Worm (Caenorhabditis elegans): Measurements from ENCODE around the gene T03D3.5.

T03D3.5 gene

DNA sequence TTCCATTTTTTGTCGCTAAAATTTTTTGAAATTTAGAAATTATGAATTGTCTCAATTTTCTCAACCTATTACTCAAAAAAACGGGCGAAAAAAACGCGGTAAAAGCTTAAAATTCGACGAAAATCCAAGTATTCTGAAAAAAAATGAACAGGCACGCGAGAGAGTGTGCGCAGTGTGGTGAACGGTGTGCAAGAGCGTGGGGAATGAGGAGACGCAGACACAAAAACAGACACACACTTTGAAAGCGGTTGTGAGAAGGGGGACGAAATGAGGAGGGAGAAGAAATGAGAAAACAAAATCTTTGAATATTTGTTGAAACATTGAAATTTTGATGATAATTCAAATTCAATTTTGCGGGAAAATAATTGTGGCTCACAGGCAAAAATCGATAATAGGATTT lies at the start of gene T03D3.5:
Gene T03D3.5 (minus strand): TSS at position 21 of the 400 bp plus-strand sequence.
- TF ChIP-seq lin-39 (tag; optimal IDR thresholded peaks at IDR 0.05) = no peak
- TF ChIP-seq peb-1 (tag; optimal IDR thresholded peaks at IDR 0.05) = no peak
- no peak for TF ChIP-seq nhr-25 (tag; optimal IDR thresholded peaks at IDR 0.05)
- TF ChIP-seq mab-5 (tag; optimal IDR thresholded peaks at IDR 0.05) = no peak
- TF ChIP-seq ZK546.5 (tag; optimal IDR thresholded peaks at IDR 0.05) = no peak
- TF ChIP-seq fos-1 (tag; optimal IDR thresholded peaks at IDR 0.05) = no peak
- TF ChIP-seq R02D3.7 (tag; optimal IDR thresholded peaks at IDR 0.05) = no peak
- no peak for TF ChIP-seq snpc-4 (tag; optimal IDR thresholded peaks at IDR 0.05)
- no peak for TF ChIP-seq nhr-6 (tag; optimal IDR thresholded peaks at IDR 0.05)
- no peak for TF ChIP-seq unc-39 (tag; optimal IDR thresholded peaks at IDR 0.05)
- TF ChIP-seq lin-13 (GFP tag; optimal IDR thresholded peaks at IDR 0.05) = no peak
- no peak for TF ChIP-seq nhr-237 (tag; optimal IDR thresholded peaks at IDR 0.05)
- no peak for TF ChIP-seq blmp-1 (tag; optimal IDR thresholded peaks at IDR 0.05; ENCODE audit: insufficient read depth)
- TF ChIP-seq aly-2 (tag; optimal IDR thresholded peaks at IDR 0.05) = no peak
- TF ChIP-seq unc-55 (GFP tag; optimal IDR thresholded peaks at IDR 0.05) = no peak

ce11 chrV:2876188-2876831 lies 49.7 kb upstream of the T03D3.5 start:
- TF ChIP-seq sma-9 (GFP tag; optimal IDR thresholded peaks at IDR 0.05) (no peak), sma-9 (tag; optimal IDR thresholded peaks at IDR 0.05) (no peak), nhr-6 (tag; optimal IDR thresholded peaks at IDR 0.05) (no peak), skn-1 (tag; optimal IDR thresholded peaks at IDR 0.05) (no peak), alr-1 (tag; optimal IDR thresholded peaks at IDR 0.05) (no peak), ceh-16 (tag; optimal IDR thresholded peaks at IDR 0.05) (no peak), ztf-4 (tag; optimal IDR thresholded peaks at IDR 0.05) (no peak), blmp-1 (tag; optimal IDR thresholded peaks at IDR 0.05; ENCODE audit: insufficient read depth) (no peak)

DNA sequence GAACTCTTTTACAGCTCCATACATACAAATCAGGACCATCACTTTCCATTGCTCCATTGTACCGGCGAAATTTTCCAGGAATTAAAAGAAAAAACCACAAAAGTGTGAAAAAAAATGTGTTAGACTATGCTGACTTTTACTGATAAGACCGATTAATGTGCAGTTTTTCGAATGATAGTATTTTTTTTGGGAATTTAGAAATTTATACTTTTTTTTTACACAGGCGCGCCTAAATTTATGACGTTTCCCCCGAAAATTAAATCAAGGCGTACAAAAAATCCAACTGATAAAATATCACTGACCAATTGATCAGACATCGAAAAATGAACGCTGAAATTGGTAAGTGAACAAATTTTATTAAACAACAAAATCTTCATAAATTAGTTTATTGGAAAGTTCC lies 48.8 kb upstream of the T03D3.5 start, which contains the start of gene folt-2:
Gene folt-2 (minus strand): TSS at position 179 of the 400 bp plus-strand sequence.
- TF ChIP-seq elt-3 (tag; optimal IDR thresholded peaks at IDR 0.05) (no peak), fos-1 (tag; optimal IDR thresholded peaks at IDR 0.05) (peak; percentile 60), nhr-6 (tag; optimal IDR thresholded peaks at IDR 0.05) (no peak), nhr-237 (tag; optimal IDR thresholded peaks at IDR 0.05) (no peak)

ce11 chrV:2872947-2873346 lies 46.3 kb upstream of the T03D3.5 start:
- TF ChIP-seq lin-13 (GFP tag; optimal IDR thresholded peaks at IDR 0.05) = no peak
- no peak for TF ChIP-seq lin-39 (tag; optimal IDR thresholded peaks at IDR 0.05)
- TF ChIP-seq unc-62 (GFP tag; optimal IDR thresholded peaks at IDR 0.05) = no peak
- no peak for TF ChIP-seq ZK546.5 (tag; optimal IDR thresholded peaks at IDR 0.05)
- TF ChIP-seq nhr-237 (tag; optimal IDR thresholded peaks at IDR 0.05) = no peak
- TF ChIP-seq elt-1 (tag; optimal IDR thresholded peaks at IDR 0.05) = no peak
- TF ChIP-seq elt-3 (tag; optimal IDR thresholded peaks at IDR 0.05) = no peak
- no peak for TF ChIP-seq nhr-23 (tag; optimal IDR thresholded peaks at IDR 0.05)
- no peak for TF ChIP-seq crh-2 (tag; optimal IDR thresholded peaks at IDR 0.05)
- TF ChIP-seq nhr-11 (tag; optimal IDR thresholded peaks at IDR 0.05) = no peak
- TF ChIP-seq ceh-82 (tag; optimal IDR thresholded peaks at IDR 0.05) = no peak
- no peak for TF ChIP-seq lin-11 (tag; optimal IDR thresholded peaks at IDR 0.05)
- TF ChIP-seq F13H6.1 (tag; optimal IDR thresholded peaks at IDR 0.05) = no peak
- no peak for TF ChIP-seq fos-1 (tag; optimal IDR thresholded peaks at IDR 0.05)

DNA sequence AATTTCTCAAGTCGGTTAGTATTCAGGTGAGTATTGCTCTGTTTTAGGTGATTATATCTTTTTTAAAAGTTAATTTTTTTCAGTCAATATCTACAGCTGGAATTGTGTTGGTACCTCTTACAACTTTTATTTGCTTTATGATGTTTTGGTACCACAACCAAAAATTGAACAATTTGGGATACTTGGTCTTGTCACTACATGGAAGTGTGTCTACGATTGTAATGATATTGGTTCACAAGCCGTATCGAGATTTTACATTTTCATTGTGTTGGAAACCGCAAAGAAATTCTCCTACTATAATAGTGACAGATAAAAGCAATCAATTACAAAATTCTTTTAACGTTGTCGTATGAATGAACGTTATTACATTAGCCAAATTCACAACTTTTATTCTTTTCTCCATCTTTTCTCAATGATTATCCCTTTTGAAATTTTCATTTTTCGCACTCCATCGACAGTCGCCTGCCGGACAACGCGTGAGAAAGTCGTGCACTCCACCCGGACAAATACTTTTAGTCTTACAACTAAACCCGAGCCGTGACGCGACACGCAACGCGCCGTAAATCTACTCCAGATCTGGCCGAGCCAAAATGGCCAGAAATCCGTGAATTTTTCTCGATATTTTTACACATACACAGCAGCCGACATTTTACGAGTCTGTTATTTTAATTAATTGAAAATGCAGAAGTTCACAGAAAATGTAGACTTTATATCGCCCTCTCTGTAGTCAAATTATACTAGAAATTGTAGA lies 45.3 kb upstream of the T03D3.5 start:
- TF ChIP-seq peb-1 (tag; optimal IDR thresholded peaks at IDR 0.05) (no peak), mab-5 (tag; optimal IDR thresholded peaks at IDR 0.05) (no peak), Y55F3AM.14 (GFP tag; optimal IDR thresholded peaks at IDR 0.05) (no peak), snpc-4 (tag; optimal IDR thresholded peaks at IDR 0.05) (no peak), mdl-1 (tag; optimal IDR thresholded peaks at IDR 0.05) (no peak), unc-39 (tag; optimal IDR thresholded peaks at IDR 0.05) (no peak), zag-1 (tag; optimal IDR thresholded peaks at IDR 0.05) (no peak), sem-4 (tag; optimal IDR thresholded peaks at IDR 0.05) (no peak), fos-1 (tag; optimal IDR thresholded peaks at IDR 0.05) (no peak), sma-3 (GFP tag; optimal IDR thresholded peaks at IDR 0.05) (no peak), gmeb-1 (tag; optimal IDR thresholded peaks at IDR 0.05) (no peak), lin-11 (tag; optimal IDR thresholded peaks at IDR 0.05) (no peak), F13H6.1 (tag; optimal IDR thresholded peaks at IDR 0.05) (no peak), alr-1 (tag; optimal IDR thresholded peaks at IDR 0.05) (no peak), ceh-82 (tag; optimal IDR thresholded peaks at IDR 0.05) (no peak), lin-39 (tag; optimal IDR thresholded peaks at IDR 0.05) (no peak), nhr-10 (tag; optimal IDR thresholded peaks at IDR 0.05) (no peak), nhr-6 (tag; optimal IDR thresholded peaks at IDR 0.05) (no peak), nhr-77 (tag; optimal IDR thresholded peaks at IDR 0.05) (no peak)
